Fruit fly (Drosophila melanogaster): Measurements from ENCODE around the gene dysf.

dysf gene

dm6 chr3R:26062911-26063310, 35.6 kb downstream of the dysf start, which contains the start of gene CG14551:
TSS of gene CG14551 (minus strand) at chr3R:26063011.
- TF ChIP-seq Hr78 (GFP tag; optimal IDR thresholded peaks at IDR 0.05): no peak
- no peak for TF ChIP-seq CG9705 (GFP tag; optimal IDR thresholded peaks at IDR 0.05)
- TF ChIP-seq Hnf4 (GFP tag; optimal IDR thresholded peaks at IDR 0.05): no peak
- TF ChIP-seq Sp1 (GFP tag; optimal IDR thresholded peaks at IDR 0.05): no peak
- TF ChIP-seq dl (GFP tag; optimal IDR thresholded peaks at IDR 0.05; ENCODE audit: insufficient read depth in 1 of 2, partially characterized antibody in 2 of 2): no peak
- no peak for TF ChIP-seq OdsH (GFP tag; optimal IDR thresholded peaks at IDR 0.05)

- TF ChIP-seq CrebA (GFP tag; optimal IDR thresholded peaks at IDR 0.05; ENCODE audit: borderline replicate concordance) (no peak), Hnf4 (GFP tag; optimal IDR thresholded peaks at IDR 0.05) (peak; percentile 84), ey (GFP tag; optimal IDR thresholded peaks at IDR 0.05) (peak; percentile 54), N (GFP tag; optimal IDR thresholded peaks at IDR 0.05) (no peak), OdsH (GFP tag; optimal IDR thresholded peaks at IDR 0.05) (peak; percentile 78), sage (GFP tag; optimal IDR thresholded peaks at IDR 0.05) (peak; percentile 73), usp (GFP tag; optimal IDR thresholded peaks at IDR 0.05) (no peak), pan (optimal IDR thresholded peaks at IDR 0.05) (no peak), foxo (GFP tag; optimal IDR thresholded peaks at IDR 0.05) (peak; percentile 33 to 80), Abd-B (GFP tag; optimal IDR thresholded peaks at IDR 0.05) (no peak), lola (GFP tag; optimal IDR thresholded peaks at IDR 0.05) (no peak), Dfd (GFP tag; optimal IDR thresholded peaks at IDR 0.05) (no peak), rgr (GFP tag; optimal IDR thresholded peaks at IDR 0.05) (peak; percentile 85), Jra (GFP tag; optimal IDR thresholded peaks at IDR 0.05) (peak; percentile 82), Myc (optimal IDR thresholded peaks at IDR 0.05) (peak; percentile 42), jim (GFP tag; optimal IDR thresholded peaks at IDR 0.05) (no peak), Sp1 (GFP tag; optimal IDR thresholded peaks at IDR 0.05) (peak; percentile 89), Hr83 (GFP tag; optimal IDR thresholded peaks at IDR 0.05; ENCODE audit: poor library complexity, severe bottlenecking) (peak; percentile 25), CG32264 (GFP tag; optimal IDR thresholded peaks at IDR 0.05) (peak; percentile 70), woc (GFP tag; optimal IDR thresholded peaks at IDR 0.05) (peak; percentile 4), GATAd (GFP tag; optimal IDR thresholded peaks at IDR 0.05) (no peak), Vsx2 (GFP tag; optimal IDR thresholded peaks at IDR 0.05; ENCODE audit: partially characterized antibody) (no peak), fru (GFP tag; optimal IDR thresholded peaks at IDR 0.05) (peak; percentile 77), sv (GFP tag; optimal IDR thresholded peaks at IDR 0.05) (peak; percentile 70), Rel (GFP tag; optimal IDR thresholded peaks at IDR 0.05) (no peak), Rel (tag; optimal IDR thresholded peaks at IDR 0.05) (peak; percentile 65), h (GFP tag; optimal IDR thresholded peaks at IDR 0.05) (peak; percentile 87), Hr78 (GFP tag; optimal IDR thresholded peaks at IDR 0.05) (no peak), CG9705 (GFP tag; optimal IDR thresholded peaks at IDR 0.05) (peak; percentile 88), dl (GFP tag; optimal IDR thresholded peaks at IDR 0.05; ENCODE audit: insufficient read depth in 1 of 2, partially characterized antibody in 2 of 2) (no peak), Dif (GFP tag; optimal IDR thresholded peaks at IDR 0.05; ENCODE audit: partially characterized antibody) (no peak), brk (GFP tag; optimal IDR thresholded peaks at IDR 0.05) (no peak), dmrt93B (GFP tag; optimal IDR thresholded peaks at IDR 0.05) (peak; percentile 85), HLH106 (tag; optimal IDR thresholded peaks at IDR 0.05) (peak; percentile 82), Mio (GFP tag; optimal IDR thresholded peaks at IDR 0.05) (no peak), dsf (GFP tag; optimal IDR thresholded peaks at IDR 0.05; ENCODE audit: borderline replicate concordance) (peak; percentile 77), tai (GFP tag; optimal IDR thresholded peaks at IDR 0.05) (no peak), br (GFP tag; optimal IDR thresholded peaks at IDR 0.05) (peak; percentile 78), psq (GFP tag; optimal IDR thresholded peaks at IDR 0.05) (peak; percentile 49)
These were observed 39.3 kb downstream of the dysf start, which contains the start of the genes RpL34a and Trmt61 for dm6 chr3R:26059195-26059594. TSS of gene RpL34a (minus strand) at chr3R:26059267. TSS of gene Trmt61 (plus strand) at chr3R:26059496.

dm6 chr3R:26058066-26058465, 40.4 kb downstream of the dysf start, which contains the start of the genes PIG-P and Tcs6:
TSS of gene PIG-P (minus strand) at chr3R:26058223.
TSS of gene Tcs6 (minus strand) at chr3R:26058223.
- TF ChIP-seq sage (GFP tag; optimal IDR thresholded peaks at IDR 0.05) (peak; percentile 53), br (GFP tag; optimal IDR thresholded peaks at IDR 0.05) (no peak), Dif (GFP tag; optimal IDR thresholded peaks at IDR 0.05; ENCODE audit: partially characterized antibody) (no peak), ey (GFP tag; optimal IDR thresholded peaks at IDR 0.05) (no peak), dsf (GFP tag; optimal IDR thresholded peaks at IDR 0.05; ENCODE audit: borderline replicate concordance) (peak; percentile 3), CrebA (GFP tag; optimal IDR thresholded peaks at IDR 0.05; ENCODE audit: borderline replicate concordance) (no peak), sv (GFP tag; optimal IDR thresholded peaks at IDR 0.05) (no peak), Hr78 (GFP tag; optimal IDR thresholded peaks at IDR 0.05) (no peak), lola (GFP tag; optimal IDR thresholded peaks at IDR 0.05) (no peak), Vsx2 (GFP tag; optimal IDR thresholded peaks at IDR 0.05; ENCODE audit: partially characterized antibody) (no peak), Abd-B (GFP tag; optimal IDR thresholded peaks at IDR 0.05) (no peak), Dfd (GFP tag; optimal IDR thresholded peaks at IDR 0.05) (no peak), GATAd (GFP tag; optimal IDR thresholded peaks at IDR 0.05) (no peak), tai (GFP tag; optimal IDR thresholded peaks at IDR 0.05) (no peak), rgr (GFP tag; optimal IDR thresholded peaks at IDR 0.05) (no peak)
